Worm (Caenorhabditis elegans): Measurements from ENCODE around the gene W06D11.3.
"Not testable (repeated sequence)": the region's sequence is repeated elsewhere in the genome, so short reads cannot be mapped to it uniquely, and the experiment has no call there.

W06D11.3 gene

DNA sequence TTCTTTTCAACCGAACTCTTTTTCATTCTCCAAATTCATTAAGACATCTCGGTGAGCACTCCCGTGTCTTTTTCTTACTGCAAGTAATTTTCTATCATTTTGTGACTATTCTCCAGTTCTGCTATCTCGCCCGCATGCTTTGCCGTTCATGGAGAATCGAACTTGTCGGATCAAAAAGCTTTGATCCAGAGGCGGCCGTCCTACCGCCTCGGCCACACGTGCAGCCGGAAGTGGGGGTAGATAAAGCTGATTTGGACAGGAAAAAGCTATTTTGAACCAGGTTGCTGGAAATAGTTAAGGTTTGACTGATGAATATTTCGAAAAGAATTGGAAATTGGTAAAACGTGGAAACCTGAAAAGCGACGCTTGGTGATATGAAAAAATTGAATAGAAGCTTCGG lies 5.7 kb downstream of the W06D11.3 start:
- no peak for TF ChIP-seq unc-62 (GFP tag; optimal IDR thresholded peaks at IDR 0.05)

ce11 chrX:12306565-12306964 lies 8.1 kb downstream of the W06D11.3 start, which contains the start of gene phf-32:
Gene phf-32 (plus strand): TSS chrX:12306865.
- no peak for TF ChIP-seq unc-62 (GFP tag; optimal IDR thresholded peaks at IDR 0.05)

ce11 chrX:12308045-12308499 lies 9.6 kb downstream of the W06D11.3 start, which contains the start of gene F17A2.16:
Gene F17A2.16 (plus strand): TSS chrX:12308449.
- TF ChIP-seq unc-62 (GFP tag; optimal IDR thresholded peaks at IDR 0.05) = not testable (repeated sequence)

DNA sequence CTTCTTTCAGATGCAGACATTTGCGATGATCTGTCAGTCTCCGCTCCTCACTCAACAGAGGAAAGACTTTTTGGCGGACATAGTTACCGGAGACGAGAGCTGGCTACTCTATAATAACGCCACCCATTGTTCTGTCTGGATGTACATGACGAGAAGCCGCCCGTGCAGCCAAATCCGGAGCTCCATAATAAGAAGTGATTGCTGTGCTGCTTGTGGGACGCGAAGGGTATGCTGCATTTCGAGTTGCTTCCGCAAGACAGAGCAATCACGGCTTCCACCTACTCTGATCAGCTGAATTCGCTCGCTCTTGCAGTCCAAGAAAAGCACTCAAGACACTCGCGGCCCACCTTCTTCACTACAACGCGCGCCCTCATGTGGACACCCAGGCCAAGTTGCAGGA lies 15.3 kb downstream of the W06D11.3 start:
- no peak for TF ChIP-seq unc-62 (GFP tag; optimal IDR thresholded peaks at IDR 0.05)

ce11 chrX:12314395-12314794 lies 15.9 kb downstream of the W06D11.3 start:
- TF ChIP-seq unc-62 (GFP tag; optimal IDR thresholded peaks at IDR 0.05) = no peak

DNA sequence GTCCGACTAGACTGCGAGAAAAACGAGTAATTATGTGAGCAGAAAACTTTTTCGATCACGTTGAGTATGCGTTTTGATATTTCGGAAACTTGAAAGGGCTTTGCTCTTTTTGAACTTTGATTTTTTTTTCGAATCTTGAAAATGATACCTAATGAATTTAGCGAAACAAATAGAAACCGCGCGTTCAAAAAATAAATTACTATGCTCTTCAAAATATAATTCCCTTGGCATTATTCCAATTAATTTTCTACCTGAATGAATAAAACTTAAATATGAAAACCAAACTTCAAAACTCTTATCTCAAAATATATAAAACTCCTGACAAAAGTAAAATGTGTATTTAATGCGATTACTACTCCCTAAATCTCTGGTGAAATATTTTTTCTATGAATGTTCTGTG lies 16.8 kb downstream of the W06D11.3 start, which contains the start of gene xtr-2:
Gene xtr-2, plus strand, starts transcription at position 301 of the 400 bp plus-strand sequence.
- no peak for TF ChIP-seq unc-62 (GFP tag; optimal IDR thresholded peaks at IDR 0.05)

DNA sequence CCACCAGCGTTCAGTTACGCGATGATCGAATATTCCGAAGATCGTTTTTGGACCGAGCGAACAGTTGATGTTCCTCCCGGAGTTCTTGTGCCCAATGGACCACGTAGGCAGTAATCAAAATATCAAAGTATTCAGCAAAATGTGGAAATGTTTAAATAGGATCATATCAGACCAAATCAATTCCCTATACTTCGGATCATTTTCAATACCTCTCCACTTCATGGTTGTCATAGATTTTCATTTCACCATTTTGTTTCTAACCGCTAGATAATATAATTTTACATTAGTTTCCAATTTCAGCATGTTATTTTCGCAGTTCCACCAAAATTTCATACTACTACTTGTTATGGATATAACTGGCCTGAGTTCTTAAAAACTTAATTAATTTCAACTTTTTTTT lies 19.1 kb downstream of the W06D11.3 start:
- TF ChIP-seq unc-62 (GFP tag; optimal IDR thresholded peaks at IDR 0.05) = no peak

ce11 chrX:12320737-12321136 lies 22.3 kb downstream of the W06D11.3 start, which contains the start of gene ceh-40:
Gene ceh-40 (minus strand): TSS chrX:12320777.
- TF ChIP-seq unc-62 (GFP tag; optimal IDR thresholded peaks at IDR 0.05) = no peak

ce11 chrX:12321357-12321756 lies 22.9 kb downstream of the W06D11.3 start, which contains the start of gene F17A2.13:
Gene F17A2.13 (plus strand): TSS chrX:12321657.
- no peak for TF ChIP-seq unc-62 (GFP tag; optimal IDR thresholded peaks at IDR 0.05)

DNA sequence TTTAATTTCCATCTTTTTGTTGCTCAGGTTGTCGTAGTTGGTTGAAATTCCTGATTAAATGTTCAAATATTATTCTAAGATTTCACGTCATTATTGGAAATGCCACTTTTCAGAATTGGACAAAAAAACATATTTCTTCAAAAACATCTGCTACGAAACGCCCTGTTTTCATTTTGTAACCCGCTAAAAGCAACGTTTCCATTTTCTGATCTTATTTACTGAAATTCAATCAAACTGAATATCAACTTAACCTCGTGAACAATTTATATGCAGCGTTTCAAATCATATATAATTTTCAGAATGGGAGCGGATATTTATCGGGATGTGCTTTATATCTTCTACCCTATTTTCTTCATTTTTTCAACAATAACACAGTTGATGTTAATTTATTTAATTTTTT lies 25.0 kb downstream of the W06D11.3 start, which contains the start of gene srd-40:
Gene srd-40, plus strand, starts transcription at position 301 of the 400 bp plus-strand sequence.
- TF ChIP-seq unc-62 (GFP tag; optimal IDR thresholded peaks at IDR 0.05) = no peak

DNA sequence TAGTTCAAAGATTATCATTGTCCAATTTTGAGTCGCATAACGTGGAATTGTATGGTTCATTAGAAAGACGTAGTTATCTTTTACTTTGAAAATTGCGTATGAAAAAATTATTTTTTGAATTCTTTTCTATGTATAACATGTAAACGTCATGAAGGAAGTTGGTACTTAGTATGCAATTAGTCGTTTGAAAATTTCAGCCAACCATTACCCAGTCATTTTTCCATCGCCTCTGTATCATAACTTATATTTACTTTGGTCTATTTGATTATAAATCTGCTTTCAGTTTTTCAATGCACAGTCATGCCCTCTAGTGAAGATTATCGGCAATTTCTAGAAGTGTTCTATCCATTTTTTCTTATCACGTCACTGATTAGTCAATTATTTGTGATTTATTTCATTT lies 27.9 kb downstream of the W06D11.3 start, which contains the start of gene srd-41:
Gene srd-41, plus strand, starts transcription at position 301 of the 400 bp plus-strand sequence.
- no peak for TF ChIP-seq unc-62 (GFP tag; optimal IDR thresholded peaks at IDR 0.05)

- TF ChIP-seq unc-62 (GFP tag; optimal IDR thresholded peaks at IDR 0.05) = no peak
These were observed 30.2 kb downstream of the W06D11.3 start, which contains the start of gene srd-45 for ce11 chrX:12328676-12329075. Gene srd-45 (plus strand): TSS chrX:12328976.

ce11 chrX:12331795-12332194 lies 33.3 kb downstream of the W06D11.3 start, which contains the start of gene srd-46:
Gene srd-46 (plus strand): TSS chrX:12332095.
- no peak for TF ChIP-seq unc-62 (GFP tag; optimal IDR thresholded peaks at IDR 0.05)

DNA sequence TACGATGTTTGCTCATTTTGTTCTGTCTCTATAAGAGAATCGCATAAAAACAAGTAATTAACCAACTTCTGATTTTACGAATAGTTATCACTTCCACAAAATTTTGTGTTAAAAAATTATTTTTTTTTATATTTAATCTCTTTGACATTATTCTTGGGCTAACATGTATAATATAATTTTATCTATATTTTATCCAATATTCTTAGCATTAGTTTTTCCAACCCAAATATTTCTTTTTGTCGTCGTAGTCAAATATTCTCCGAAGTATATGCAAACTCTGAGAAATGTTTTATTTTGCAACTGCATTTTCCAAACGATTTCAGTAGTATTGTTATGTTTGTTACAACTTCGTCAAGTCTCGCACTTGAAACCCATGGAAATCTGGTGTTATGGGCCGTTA lies 35.0 kb downstream of the W06D11.3 start, which contains the start of gene srd-47:
Gene srd-47, plus strand, starts transcription at position 164 of the 400 bp plus-strand sequence.
- no peak for TF ChIP-seq unc-62 (GFP tag; optimal IDR thresholded peaks at IDR 0.05)

DNA sequence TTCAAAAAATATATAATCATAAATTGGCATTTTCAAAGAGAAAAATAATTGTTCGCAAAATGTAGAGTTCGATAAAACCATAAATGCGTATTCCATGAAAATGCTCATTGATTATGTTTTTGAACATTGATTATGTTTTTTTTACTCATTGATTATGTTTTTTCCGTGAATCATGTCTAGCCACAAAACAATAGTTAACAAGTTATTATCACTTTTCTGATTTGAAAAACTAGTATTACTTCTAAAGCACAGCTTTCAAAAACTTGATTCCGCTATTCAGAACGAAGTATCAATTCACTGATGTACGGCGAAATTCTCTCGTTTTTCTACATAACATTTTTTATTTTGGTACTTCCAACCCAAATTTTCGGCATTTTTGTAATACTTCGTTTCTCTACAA lies 37.3 kb downstream of the W06D11.3 start, which contains the start of gene srd-48:
Gene srd-48, plus strand, starts transcription at position 301 of the 400 bp plus-strand sequence.
- TF ChIP-seq unc-62 (GFP tag; optimal IDR thresholded peaks at IDR 0.05) = no peak

- no peak for TF ChIP-seq unc-62 (GFP tag; optimal IDR thresholded peaks at IDR 0.05)
These were observed 39.5 kb downstream of the W06D11.3 start, which contains the start of gene srd-44 for ce11 chrX:12337846-12338490. Gene srd-44 (plus strand): TSS chrX:12338440.

- TF ChIP-seq unc-62 (GFP tag; optimal IDR thresholded peaks at IDR 0.05) = no peak
These were observed 42.9 kb downstream of the W06D11.3 start, which contains the start of gene zig-2 for ce11 chrX:12341338-12341737. Gene zig-2 (minus strand): TSS chrX:12341438.
